Worm (Caenorhabditis elegans) whole organism, L2 larva: ENCODE measurements around the gene C05C8.5.
A peak's percentile ranks its signal among the peaks of the same experiment; 100 is the strongest.

Source experiments
- C34F6.9 ChIP-seq: fragments of 150-350 bp; optimal IDR thresholded peaks from 2 replicates; lab custom pipeline; 2014; ENCODE audit warnings: missing biosample characterization, missing genetic modification characterization
- F13H6.1 ChIP-seq: sonication (generic microtip); optimal IDR thresholded peaks from 2 replicates; lab custom pipeline; 2016; ENCODE audit warnings: missing genetic modification characterization, missing compliant biosample characterization
- R02D3.7 ChIP-seq: fragments of 150-350 bp; optimal IDR thresholded peaks from 2 replicates; lab custom pipeline; 2014; ENCODE audit warnings: missing biosample characterization, missing genetic modification characterization
- Y55F3AM.14 ChIP-seq: fragments of 200-800 bp; sonication (Bioruptor generic); optimal IDR thresholded peaks from 2 replicates; lab custom pipeline; 2018; ENCODE audit warnings: mild to moderate bottlenecking, missing genetic modification characterization, missing compliant biosample characterization
- ZK546.5 ChIP-seq: sonication (generic microtip); optimal IDR thresholded peaks from 2 replicates; lab custom pipeline; 2017; ENCODE audit warnings: missing biosample characterization, missing genetic modification characterization
- aly-2 ChIP-seq: fragments of 150-350 bp; optimal IDR thresholded peaks from 2 replicates; lab custom pipeline; 2014; ENCODE audit warnings: missing biosample characterization, missing genetic modification characterization
- ama-1 ChIP-seq: fragments of 150-350 bp; optimal IDR thresholded peaks from 2 replicates; lab custom pipeline; 2018; ENCODE audit warnings: inconsistent platforms
- crh-2 ChIP-seq: sonication (generic microtip); optimal IDR thresholded peaks from 2 replicates; lab custom pipeline; 2017; ENCODE audit warnings: missing biosample characterization, missing genetic modification characterization
- dmd-4 ChIP-seq: sonication (generic microtip); optimal IDR thresholded peaks from 2 replicates; lab custom pipeline; 2017; ENCODE audit warnings: missing biosample characterization, missing genetic modification characterization
- egl-27 ChIP-seq: sonication (generic microtip); optimal IDR thresholded peaks from 3 replicates; lab custom pipeline; 2017; ENCODE audit warnings: missing biosample characterization, missing genetic modification reagents, missing genetic modification characterization
- elt-1 ChIP-seq: fragments of 150-350 bp; optimal IDR thresholded peaks from 2 replicates; lab custom pipeline; 2014; ENCODE audit warnings: missing biosample characterization, missing genetic modification characterization
- fos-1 ChIP-seq: fragments of 150-350 bp; optimal IDR thresholded peaks from 2 replicates; lab custom pipeline; 2014; ENCODE audit warnings: missing biosample characterization, missing genetic modification characterization
- lin-11 ChIP-seq: fragments of 150-350 bp; sonication (generic microtip); optimal IDR thresholded peaks from 2 replicates; lab custom pipeline; 2014; ENCODE audit warnings: missing biosample characterization, missing genetic modification characterization, inconsistent platforms, mixed read lengths
- lsy-2 ChIP-seq, 2 experiments: fragments of 150-350 bp in 1 of 2; sonication (generic microtip) in 1 of 2; optimal IDR thresholded peaks; 2 replicates each; lab custom pipeline; 2014 to 2017; ENCODE audit warnings: missing biosample characterization in 2 of 2, missing genetic modification characterization in 2 of 2
- mab-5 ChIP-seq: fragments of 150-350 bp; optimal IDR thresholded peaks from 2 replicates; lab custom pipeline; 2014; ENCODE audit warnings: missing biosample characterization, missing genetic modification characterization
- mbf-1 ChIP-seq: sonication (generic microtip); optimal IDR thresholded peaks from 2 replicates; lab custom pipeline; 2017; ENCODE audit warnings: missing biosample characterization, missing genetic modification characterization
- mdl-1 ChIP-seq, 2 experiments: fragments of 150-350 bp in 1 of 2; sonication (generic microtip) in 1 of 2; optimal IDR thresholded peaks; 2 replicates each; lab custom pipeline; 2017; ENCODE audit warnings: missing biosample characterization in 2 of 2, missing genetic modification characterization in 2 of 2
- nhr-10 ChIP-seq: sonication (generic microtip); optimal IDR thresholded peaks from 2 replicates; lab custom pipeline; 2017; ENCODE audit warnings: missing biosample characterization, missing genetic modification characterization
- nhr-11 ChIP-seq: fragments of 150-350 bp; optimal IDR thresholded peaks from 2 replicates; lab custom pipeline; 2014; ENCODE audit warnings: missing biosample characterization, missing genetic modification characterization
- nhr-12 ChIP-seq: fragments of 150-350 bp; optimal IDR thresholded peaks from 2 replicates; lab custom pipeline; 2014; ENCODE audit warnings: missing biosample characterization, missing genetic modification characterization
- nhr-129 ChIP-seq: fragments of 150-350 bp; optimal IDR thresholded peaks from 2 replicates; lab custom pipeline; 2014; ENCODE audit warnings: missing biosample characterization, missing genetic modification characterization
- nhr-21 ChIP-seq: fragments of 150-350 bp; optimal IDR thresholded peaks from 2 replicates; lab custom pipeline; 2014; ENCODE audit warnings: missing biosample characterization, missing genetic modification characterization
- nhr-237 ChIP-seq: fragments of 150-350 bp; optimal IDR thresholded peaks from 2 replicates; lab custom pipeline; 2014; ENCODE audit warnings: missing biosample characterization, missing genetic modification characterization
- nhr-25 ChIP-seq: fragments of 150-350 bp; sonication (generic microtip); optimal IDR thresholded peaks from 3 replicates; lab custom pipeline; 2014; ENCODE audit warnings: missing biosample characterization, missing genetic modification characterization
- skn-1 ChIP-seq: sonication (generic microtip); optimal IDR thresholded peaks from 2 replicates; lab custom pipeline; 2017; ENCODE audit warnings: missing biosample characterization, missing genetic modification characterization
- sma-9 ChIP-seq, 2 experiments: fragments of 150-350 bp in 1 of 2; sonication (generic microtip) in 1 of 2; optimal IDR thresholded peaks; 2 replicates each; lab custom pipeline; 2014 to 2016; ENCODE audit warnings: missing genetic modification characterization in 2 of 2, mild to moderate bottlenecking in 1 of 2, missing biosample characterization in 1 of 2, missing compliant biosample characterization in 1 of 2, missing genetic modification reagents in 1 of 2, moderate library complexity in 1 of 2
- unc-39 ChIP-seq: fragments of 150-350 bp; optimal IDR thresholded peaks from 2 replicates; lab custom pipeline; 2014; ENCODE audit warnings: missing biosample characterization, missing genetic modification characterization
- unc-55 ChIP-seq: fragments of 150-350 bp; sonication (generic microtip); optimal IDR thresholded peaks from 3 replicates; lab custom pipeline; 2014; ENCODE audit warnings: missing biosample characterization, missing genetic modification reagents, missing genetic modification characterization
- unc-62 ChIP-seq: fragments of 150-350 bp; optimal IDR thresholded peaks from 2 replicates; lab custom pipeline; 2014; ENCODE audit warnings: missing biosample characterization, missing genetic modification reagents, missing genetic modification characterization
- zag-1 ChIP-seq: fragments of 150-350 bp; optimal IDR thresholded peaks from 2 replicates; lab custom pipeline; 2014; ENCODE audit warnings: missing biosample characterization, missing genetic modification characterization
- ztf-1 ChIP-seq: fragments of 200-800 bp; sonication (Bioruptor generic); conservative IDR thresholded peaks from 2 replicates; pipeline ENCODE4 v1.3.6; 2022; ENCODE audit warnings: missing genetic modification characterization, missing compliant biosample characterization
- ztf-11 ChIP-seq: sonication (generic microtip); optimal IDR thresholded peaks from 2 replicates; lab custom pipeline; 2017; ENCODE audit warnings: missing biosample characterization, missing genetic modification characterization

The C05C8.5 gene

DNA sequence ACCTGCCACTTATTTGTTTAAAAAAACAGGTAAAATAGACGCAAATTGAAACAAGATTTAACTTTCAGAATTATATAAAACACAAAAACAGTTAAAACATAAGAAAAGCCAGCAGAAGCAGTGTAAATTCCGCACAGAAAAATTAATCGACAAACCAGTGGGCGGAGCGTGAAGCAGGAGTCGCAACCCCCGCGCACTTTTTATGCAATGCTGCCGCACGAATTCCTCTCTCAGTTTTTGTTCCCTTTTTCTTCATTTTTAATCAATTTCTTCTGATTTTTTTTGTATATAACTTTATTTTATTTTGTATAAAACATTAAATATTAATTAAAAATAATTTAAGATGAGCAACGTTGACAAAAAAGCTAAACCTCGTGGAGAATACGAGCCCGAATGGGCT is 3.8 kb downstream of the C05C8.5 start, which contains the start of the genes gei-6 and krr-1 (continued):
- TF ChIP-seq ZK546.5 (tag; lab: Kevin White, UChicago), result no peak
- no peak for TF ChIP-seq nhr-10
- no peak for TF ChIP-seq ztf-1 (GFP tag; lab: Robert Waterston, UW)
- no peak for TF ChIP-seq elt-1 (tag; lab: Kevin White, UChicago)
- TF ChIP-seq F13H6.1, result peak; percentile 46
- no peak for TF ChIP-seq nhr-11 (tag; lab: Kevin White, UChicago)
- no peak for TF ChIP-seq mdl-1 (tag; optimal IDR thresholded peaks at IDR 0.05; lab: Kevin White, UChicago)
- TF ChIP-seq skn-1 (tag; lab: Kevin White, UChicago), result no peak

DNA sequence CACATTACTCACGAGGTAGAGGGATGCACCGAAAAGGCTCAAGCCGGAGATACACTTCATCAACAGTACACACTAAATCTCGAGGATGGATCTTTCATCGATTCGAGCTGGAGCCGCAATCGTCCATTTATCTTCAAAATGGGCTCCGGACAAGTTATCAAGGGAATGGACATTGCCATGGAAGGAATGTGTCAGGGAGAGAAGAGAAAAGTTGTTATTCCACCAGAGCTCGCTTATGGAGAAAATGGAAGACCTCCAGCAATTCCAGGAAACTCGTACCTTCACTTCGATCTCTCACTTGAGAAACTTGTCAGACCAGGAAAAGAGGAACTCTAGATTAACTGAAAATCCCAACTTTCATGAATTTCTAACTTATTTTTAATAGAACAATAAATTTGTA is 8.7 kb downstream of the C05C8.5 start:
- no peak for TF ChIP-seq unc-62 (GFP tag; lab: Kevin White, UChicago)
- TF ChIP-seq lin-11 (tag; lab: Kevin White, UChicago), result no peak
- TF ChIP-seq ztf-1 (GFP tag; lab: Robert Waterston, UW), result no peak
- TF ChIP-seq lsy-2 (tag; optimal IDR thresholded peaks at IDR 0.05; lab: Kevin White, UChicago), result no peak
- TF ChIP-seq nhr-12, result no peak
- TF ChIP-seq egl-27 (tag; lab: Kevin White, UChicago), result no peak
- TF ChIP-seq R02D3.7 (tag; lab: Kevin White, UChicago), result no peak
- TF ChIP-seq dmd-4 (tag; lab: Kevin White, UChicago), result no peak
- TF ChIP-seq zag-1, result no peak
- no peak for TF ChIP-seq nhr-237 (tag; lab: Kevin White, UChicago)
- no peak for TF ChIP-seq nhr-10
- no peak for TF ChIP-seq sma-9 (GFP tag; optimal IDR thresholded peaks at IDR 0.05; lab: Kevin White, UChicago)
- no peak for TF ChIP-seq sma-9 (tag; optimal IDR thresholded peaks at IDR 0.05; lab: Kevin White, UChicago)
- no peak for TF ChIP-seq nhr-21 (tag; lab: Kevin White, UChicago)
- TF ChIP-seq nhr-25 (tag; lab: Kevin White, UChicago), result no peak
- TF ChIP-seq Y55F3AM.14 (GFP tag; lab: Kevin White, UChicago), result no peak
- TF ChIP-seq, all 48 proteins: peak for 0

- TF ChIP-seq ztf-11, result no peak
- TF ChIP-seq nhr-21 (tag; lab: Kevin White, UChicago), result peak; percentile 24
- TF ChIP-seq crh-2 (tag; lab: Kevin White, UChicago), result peak; percentile 14
Observed at ce11 chrV:7224947-7225346, 9.7 kb downstream of the C05C8.5 start, which contains the start of gene fkb-3. TSS of gene fkb-3 (plus strand) at chrV:7225223.

ce11 chrV:7224353-7224752 is 10.3 kb downstream of the C05C8.5 start:
- TF ChIP-seq sma-9 (GFP tag; optimal IDR thresholded peaks at IDR 0.05; lab: Kevin White, UChicago) (no peak), sma-9 (tag; optimal IDR thresholded peaks at IDR 0.05; lab: Kevin White, UChicago) (no peak), mdl-1 (tag; optimal IDR thresholded peaks at IDR 0.05; lab: Kevin White, UChicago) (no peak), fos-1 (tag; lab: Kevin White, UChicago) (no peak), mbf-1 (tag; lab: Kevin White, UChicago) (no peak), ama-1 (lab: Kevin White, UChicago) (no peak)

- TF ChIP-seq unc-55 (GFP tag; lab: Kevin White, UChicago), result peak; percentile 16
- peak; percentile 45 for TF ChIP-seq C34F6.9 (tag; lab: Kevin White, UChicago)
- peak; percentile 48 for TF ChIP-seq mab-5 (tag; lab: Kevin White, UChicago)
- TF ChIP-seq nhr-12, result no peak
- TF ChIP-seq nhr-129 (tag; lab: Kevin White, UChicago), result peak; percentile 2
Observed at ce11 chrV:7223941-7224340, 10.7 kb downstream of the C05C8.5 start, which contains the start of gene C13F10.1. TSS of gene C13F10.1 (plus strand) at chrV:7224078.

DNA sequence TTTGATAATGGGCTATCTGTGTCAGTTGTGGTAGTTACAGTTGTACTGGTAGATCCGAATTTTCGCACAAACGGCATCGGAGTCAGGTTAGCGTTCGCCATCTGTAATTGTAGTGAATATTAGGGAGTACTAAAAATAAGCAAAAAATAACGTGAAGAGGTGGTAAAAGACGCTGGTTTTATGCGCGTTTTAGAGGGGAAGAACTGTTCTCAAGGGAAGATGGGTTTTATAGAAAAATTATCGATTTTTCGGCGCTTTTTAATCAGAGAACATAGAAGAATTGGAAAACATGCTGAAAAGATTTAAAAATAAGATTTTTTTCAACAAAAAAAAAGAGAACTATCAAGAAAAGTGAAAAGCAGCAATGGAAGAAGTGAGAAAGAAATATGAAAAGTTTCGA is 11.5 kb downstream of the C05C8.5 start, which contains the start of gene C13F10.7:
C13F10.7 (minus strand) TSS at position 101 of the 400 bp plus-strand sequence.
- TF ChIP-seq mab-5 (tag; lab: Kevin White, UChicago) (no peak), mdl-1 (tag; optimal IDR thresholded peaks at IDR 0.05; lab: Kevin White, UChicago) (no peak), skn-1 (tag; lab: Kevin White, UChicago) (no peak), egl-27 (tag; lab: Kevin White, UChicago) (no peak), zag-1 (no peak), nhr-10 (no peak), aly-2 (no peak), unc-39 (tag; lab: Kevin White, UChicago) (no peak), sma-9 (GFP tag; optimal IDR thresholded peaks at IDR 0.05; lab: Kevin White, UChicago) (no peak), sma-9 (tag; optimal IDR thresholded peaks at IDR 0.05; lab: Kevin White, UChicago) (no peak), ZK546.5 (tag; lab: Kevin White, UChicago) (no peak), fos-1 (tag; lab: Kevin White, UChicago) (no peak), ztf-11 (no peak), lin-11 (tag; lab: Kevin White, UChicago) (no peak)
